Worm (Caenorhabditis elegans): ENCODE results near the gene nish-1.

The nish-1 gene

DNA sequence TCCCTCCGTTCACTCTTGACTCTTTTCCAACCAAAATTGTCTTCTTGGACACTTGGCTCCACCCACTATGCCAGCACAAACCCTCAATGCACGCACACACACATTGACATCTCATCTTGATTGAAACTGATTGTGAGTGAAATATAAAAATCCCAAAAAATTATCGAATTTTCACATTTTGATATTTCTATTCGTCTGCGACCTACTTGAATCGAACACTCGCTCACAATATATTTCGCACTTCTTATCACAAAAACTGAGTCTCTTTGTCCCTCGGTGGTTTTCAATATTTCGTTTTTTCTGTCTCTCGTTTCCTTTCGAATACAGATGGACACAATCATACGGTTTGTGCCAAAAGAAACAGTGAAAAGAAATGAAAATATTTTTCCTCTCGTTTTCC is 44.0 kb upstream of the nish-1 start:
- TF ChIP-seq ceh-19 (GFP tag; optimal IDR thresholded peaks at IDR 0.05) = no peak
- no peak for TF ChIP-seq ceh-2 (tag; optimal IDR thresholded peaks at IDR 0.05)
- TF ChIP-seq pag-3 (tag; optimal IDR thresholded peaks at IDR 0.05; ENCODE audit: borderline replicate concordance) = no peak
- TF ChIP-seq ceh-30 (tag; optimal IDR thresholded peaks at IDR 0.05) = no peak
- no peak for TF ChIP-seq rnt-1 (tag; optimal IDR thresholded peaks at IDR 0.05)
- no peak for TF ChIP-seq lin-11 (tag; optimal IDR thresholded peaks at IDR 0.05)
- no peak for TF ChIP-seq pax-1 (tag; optimal IDR thresholded peaks at IDR 0.05)

DNA sequence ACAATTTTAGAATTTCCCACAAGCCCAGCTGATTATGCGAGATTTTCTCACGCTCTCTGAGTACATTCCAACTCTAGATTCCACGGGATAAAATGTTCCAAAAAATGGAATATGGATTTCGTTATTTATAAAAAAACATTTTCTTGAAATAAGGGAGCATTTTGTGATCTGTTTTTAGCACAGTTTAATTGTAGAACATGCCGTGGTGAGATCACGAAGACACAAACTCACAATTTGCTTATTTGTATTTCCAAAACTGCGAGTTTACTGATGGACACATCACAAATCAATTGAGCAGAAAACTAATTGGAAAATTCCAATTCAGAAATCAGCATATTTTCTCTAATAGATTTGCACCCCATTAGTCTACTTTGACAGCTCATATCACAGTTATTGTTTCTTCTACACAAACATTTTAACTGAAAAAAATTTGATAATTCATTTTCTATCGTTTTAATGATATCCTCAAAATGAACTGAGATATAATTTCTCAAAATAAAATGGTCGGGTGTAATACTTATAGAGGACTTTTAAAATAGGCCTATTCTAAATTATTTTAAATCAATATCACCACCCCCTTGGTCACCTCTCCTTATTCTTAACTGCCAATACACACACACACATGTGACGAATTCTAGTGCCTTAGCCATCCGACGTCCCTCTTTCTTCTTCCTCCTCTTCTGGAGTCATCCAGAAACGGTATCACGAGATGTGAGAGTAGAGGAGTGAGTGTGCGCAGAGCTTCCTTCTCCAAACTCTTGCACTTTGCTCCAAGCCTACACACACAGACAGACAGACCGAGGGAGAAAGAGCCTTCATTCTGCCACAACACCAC is 43.1 kb upstream of the nish-1 start:
- TF ChIP-seq ceh-24 (tag; optimal IDR thresholded peaks at IDR 0.05) = no peak
- no peak for TF ChIP-seq sox-2 (GFP tag; IDR thresholded peaks at IDR 0.05)
- no peak for TF ChIP-seq fkh-10 (GFP tag; optimal IDR thresholded peaks at IDR 0.05)
- TF ChIP-seq ahr-1 (tag; optimal IDR thresholded peaks at IDR 0.05) = peak; percentile 17
- peak; percentile 75 for TF ChIP-seq hlh-30 (tag; optimal IDR thresholded peaks at IDR 0.05; ENCODE audit: insufficient read depth)
- TF ChIP-seq che-1 (tag; optimal IDR thresholded peaks at IDR 0.05) = peak; percentile 9
- no peak for TF ChIP-seq sdc-2 (tag; optimal IDR thresholded peaks at IDR 0.05)
- TF ChIP-seq ref-2 (tag; optimal IDR thresholded peaks at IDR 0.05) = no peak
- TF ChIP-seq ceh-19 (GFP tag; optimal IDR thresholded peaks at IDR 0.05) = no peak
- no peak for TF ChIP-seq pros-1 (tag; optimal IDR thresholded peaks at IDR 0.05)

DNA sequence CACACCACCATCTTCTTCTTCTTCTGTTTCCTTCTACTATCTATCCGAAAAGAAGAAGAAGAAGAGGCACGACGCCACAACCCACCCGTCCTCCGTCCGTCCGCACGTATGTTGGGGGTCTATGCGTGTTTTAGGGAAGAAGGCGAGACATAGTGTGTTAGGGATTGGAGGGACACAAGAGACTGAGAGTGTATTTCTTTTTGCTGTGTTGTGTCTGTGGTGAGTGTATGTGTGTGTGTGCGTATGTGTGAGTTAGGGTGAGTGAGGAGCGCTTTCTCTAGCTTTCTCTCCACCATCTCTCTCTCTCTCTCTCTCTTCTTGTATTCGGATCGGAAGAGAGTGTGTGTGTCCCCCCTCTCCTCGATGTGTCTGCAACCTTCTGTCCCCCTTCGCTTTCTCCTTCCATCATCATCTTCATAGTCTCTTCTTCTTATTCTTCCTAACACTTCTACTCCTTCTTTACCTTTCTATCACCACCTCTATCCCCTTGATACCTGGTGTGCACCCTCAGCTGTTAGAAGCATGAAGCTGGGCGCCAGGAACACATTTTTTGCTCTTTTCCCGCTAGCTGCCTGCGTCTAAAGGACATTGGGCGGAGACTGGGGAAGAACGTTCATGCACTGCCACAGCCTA is 42.3 kb upstream of the nish-1 start:
- peak; percentile 20 for TF ChIP-seq ceh-22 (tag; optimal IDR thresholded peaks at IDR 0.05)
- peak; percentile 71 for TF ChIP-seq pqm-1 (tag; optimal IDR thresholded peaks at IDR 0.05)
- peak; percentile 21 for TF ChIP-seq ceh-30 (tag; optimal IDR thresholded peaks at IDR 0.05)
- TF ChIP-seq pros-1 (tag; optimal IDR thresholded peaks at IDR 0.05) = peak; percentile 85
- TF ChIP-seq ceh-9 (tag; optimal IDR thresholded peaks at IDR 0.05) = no peak
- TF ChIP-seq unc-42 (tag; optimal IDR thresholded peaks at IDR 0.05) = peak; percentile 70
- TF ChIP-seq syd-9 (tag; optimal IDR thresholded peaks at IDR 0.05) = peak; percentile 83
- peak; percentile 51 for TF ChIP-seq ztf-16 (tag; optimal IDR thresholded peaks at IDR 0.05)
- TF ChIP-seq hlh-13 (GFP tag; optimal IDR thresholded peaks at IDR 0.05) = no peak
- peak; percentile 56 for TF ChIP-seq hlh-6 (tag; optimal IDR thresholded peaks at IDR 0.05)
- no peak for TF ChIP-seq fkh-10 (GFP tag; optimal IDR thresholded peaks at IDR 0.05)
- TF ChIP-seq ama-1 (optimal IDR thresholded peaks at IDR 0.05) = peak; percentile 55
- peak; percentile 93 for TF ChIP-seq ceh-31 (tag; optimal IDR thresholded peaks at IDR 0.05)
- peak; percentile 11 for TF ChIP-seq ttx-3 (tag; optimal IDR thresholded peaks at IDR 0.05)
- no peak for TF ChIP-seq nhr-11 (tag; optimal IDR thresholded peaks at IDR 0.05)
- no peak for TF ChIP-seq fax-1 (tag; optimal IDR thresholded peaks at IDR 0.05)
- peak; percentile 39 for TF ChIP-seq tbx-7 (tag; optimal IDR thresholded peaks at IDR 0.05)
- TF ChIP-seq nfya-1 (tag; optimal IDR thresholded peaks at IDR 0.05) = peak; percentile 89
- no peak for TF ChIP-seq lim-6 (tag; optimal IDR thresholded peaks at IDR 0.05)
- TF ChIP-seq elt-2 (tag; optimal IDR thresholded peaks at IDR 0.05) = peak; percentile 32
- no peak for TF ChIP-seq hlh-15 (tag; optimal IDR thresholded peaks at IDR 0.05)
- TF ChIP-seq zip-5 (tag; optimal IDR thresholded peaks at IDR 0.05) = no peak
- TF ChIP-seq K02D7.2 (tag; optimal IDR thresholded peaks at IDR 0.05) = no peak
- TF ChIP-seq dmd-4 (tag; optimal IDR thresholded peaks at IDR 0.05; ENCODE audit: borderline replicate concordance) = peak; percentile 38
- peak; percentile 93 for TF ChIP-seq rnt-1 (tag; optimal IDR thresholded peaks at IDR 0.05)
- TF ChIP-seq elt-4 (tag; optimal IDR thresholded peaks at IDR 0.05) = no peak
- TF ChIP-seq odd-2 (tag; optimal IDR thresholded peaks at IDR 0.05) = no peak
- no peak for TF ChIP-seq pha-4 (tag; optimal IDR thresholded peaks at IDR 0.05)
- TF ChIP-seq ets-4 (tag; optimal IDR thresholded peaks at IDR 0.05) = peak; percentile 51
- no peak for TF ChIP-seq F13H6.1 (tag; optimal IDR thresholded peaks at IDR 0.05)
- TF ChIP-seq ceh-48 (tag; optimal IDR thresholded peaks at IDR 0.05) = no peak
- no peak for TF ChIP-seq lin-11 (tag; optimal IDR thresholded peaks at IDR 0.05)
- TF ChIP-seq sdc-2 (tag; optimal IDR thresholded peaks at IDR 0.05) = peak; percentile 76
- TF ChIP-seq ref-2 (tag; optimal IDR thresholded peaks at IDR 0.05) = peak; percentile 76
- TF ChIP-seq K09A11.1 (tag; optimal IDR thresholded peaks at IDR 0.05; ENCODE audit: insufficient read depth) = peak; percentile 7
- TF ChIP-seq pax-1 (tag; optimal IDR thresholded peaks at IDR 0.05) = no peak
- TF ChIP-seq ceh-2 (tag; optimal IDR thresholded peaks at IDR 0.05) = no peak
- peak; percentile 48 for TF ChIP-seq ceh-6 (GFP tag; optimal IDR thresholded peaks at IDR 0.05)
- TF ChIP-seq sox-2 (GFP tag; IDR thresholded peaks at IDR 0.05) = no peak; the same call in 1 of the 2 replicates
- TF ChIP-seq pag-3 (tag; optimal IDR thresholded peaks at IDR 0.05; ENCODE audit: borderline replicate concordance) = peak; percentile 8
